Worm (Caenorhabditis elegans) whole organism, L1 larva: ENCODE measurements around the gene clh-6.
A peak's percentile ranks its signal among the peaks of the same experiment; 100 is the strongest.

Source experiments
- C04F5.9 ChIP-seq: sonication (generic microtip); optimal IDR thresholded peaks from 2 replicates; lab custom pipeline; 2016; ENCODE audit warnings: missing genetic modification characterization, missing compliant biosample characterization
- F16B12.6 ChIP-seq: fragments of 150-350 bp; optimal IDR thresholded peaks from 2 replicates; lab custom pipeline; 2014; ENCODE audit warnings: missing biosample characterization, missing genetic modification characterization
- aha-1 ChIP-seq: fragments of 150-350 bp; optimal IDR thresholded peaks from 2 replicates; lab custom pipeline; 2014; ENCODE audit warnings: missing biosample characterization, missing genetic modification characterization
- alr-1 ChIP-seq: fragments of 200-800 bp; sonication (Bioruptor generic); optimal IDR thresholded peaks from 2 replicates; lab custom pipeline; 2018; ENCODE audit warnings: borderline replicate concordance, mild to moderate bottlenecking, missing genetic modification characterization, missing compliant biosample characterization
- blmp-1 ChIP-seq: fragments of 150-350 bp; optimal IDR thresholded peaks from 2 replicates; lab custom pipeline; 2014; ENCODE audit warnings: missing biosample characterization, missing genetic modification characterization
- ceh-88 ChIP-seq: fragments of 200-800 bp; sonication (Bioruptor generic); IDR thresholded peaks from 2 replicates; pipeline ENCODE4 v1.3.6; 2022; ENCODE audit warnings: missing genetic modification characterization, missing compliant biosample characterization
- ceh-90 ChIP-seq: sonication (generic microtip); optimal IDR thresholded peaks from 2 replicates; lab custom pipeline; 2016; ENCODE audit warnings: missing genetic modification characterization, missing compliant biosample characterization
- ces-1 ChIP-seq: fragments of 150-350 bp; optimal IDR thresholded peaks from 2 replicates; lab custom pipeline; 2014; ENCODE audit warnings: missing biosample characterization, missing genetic modification reagents, missing genetic modification characterization
- dsc-1 ChIP-seq: sonication (generic microtip); optimal IDR thresholded peaks from 2 replicates; lab custom pipeline; 2016; ENCODE audit warnings: mild to moderate bottlenecking, missing genetic modification characterization, missing compliant biosample characterization
- efl-1 ChIP-seq, 4 experiments: fragments of 150-350 bp; optimal IDR thresholded peaks in 3 of 4; peaks in 1 of 4; 1 replicate in 1 of 4; 2 replicates in 3 of 4; lab custom pipeline; 2014; ENCODE audit warnings: missing biosample characterization in 2 of 4, missing genetic modification characterization in 2 of 4, missing genetic modification reagents in 2 of 4
- efl-3 ChIP-seq: fragments of 200-800 bp; sonication (Bioruptor generic); optimal IDR thresholded peaks from 2 replicates; lab custom pipeline; 2018; ENCODE audit warnings: mild to moderate bottlenecking, missing genetic modification characterization, missing compliant biosample characterization
- ets-5 ChIP-seq: fragments of 200-800 bp; sonication (Bioruptor generic); IDR thresholded peaks from 2 replicates; pipeline ENCODE4 v1.3.6; 2022; ENCODE audit warnings: missing genetic modification characterization, missing compliant biosample characterization
- fkh-10 ChIP-seq: sonication (generic microtip); optimal IDR thresholded peaks from 2 replicates; lab custom pipeline; 2017; ENCODE audit warnings: missing biosample characterization, missing genetic modification reagents, missing genetic modification characterization
- fkh-8 ChIP-seq: sonication (generic microtip); optimal IDR thresholded peaks from 2 replicates; lab custom pipeline; 2016; ENCODE audit warnings: mild to moderate bottlenecking, missing genetic modification characterization, missing compliant biosample characterization
- fos-1 ChIP-seq: fragments of 150-350 bp; optimal IDR thresholded peaks from 2 replicates; lab custom pipeline; 2014; ENCODE audit warnings: missing biosample characterization, missing genetic modification characterization
- grh-1 ChIP-seq: fragments of 200-800 bp; sonication (Bioruptor generic); IDR thresholded peaks from 2 replicates; pipeline ENCODE4 v1.3.6; 2022; ENCODE audit warnings: missing genetic modification reagents, missing genetic modification characterization, missing compliant biosample characterization
- hpl-2 ChIP-seq: fragments of 150-350 bp; optimal IDR thresholded peaks from 2 replicates; lab custom pipeline; 2014; ENCODE audit warnings: missing biosample characterization, missing genetic modification reagents, missing genetic modification characterization
- isw-1 ChIP-seq: fragments of 200-800 bp; sonication (Bioruptor generic); IDR thresholded peaks from 2 replicates; pipeline ENCODE4 v1.3.6; 2022; ENCODE audit warnings: missing genetic modification characterization, missing compliant biosample characterization
- jun-1 ChIP-seq: fragments of 150-350 bp; optimal IDR thresholded peaks from 2 replicates; lab custom pipeline; 2014; ENCODE audit warnings: missing biosample characterization, missing genetic modification reagents, missing genetic modification characterization
- lin-14 ChIP-seq: fragments of 200-800 bp; sonication (Bioruptor generic); optimal IDR thresholded peaks from 2 replicates; lab custom pipeline; 2018; ENCODE audit warnings: mild to moderate bottlenecking, missing genetic modification characterization, moderate library complexity, missing compliant biosample characterization
- lin-35 ChIP-seq, 2 experiments: fragments of 150-350 bp; optimal IDR thresholded peaks; 2 replicates each; lab custom pipeline; 2014; ENCODE audit warnings: missing biosample characterization in 2 of 2, missing genetic modification characterization in 2 of 2, missing genetic modification reagents in 2 of 2
- lir-3 ChIP-seq: sonication (generic microtip); optimal IDR thresholded peaks from 2 replicates; lab custom pipeline; 2016; ENCODE audit warnings: mild to moderate bottlenecking, missing genetic modification characterization, moderate library complexity, missing compliant biosample characterization; ENCODE audit not compliant: poor library complexity
- mab-9 ChIP-seq: fragments of 200-800 bp; sonication (Bioruptor generic); IDR thresholded peaks from 2 replicates; pipeline ENCODE4 v1.3.6; 2022; ENCODE audit warnings: missing genetic modification reagents, missing genetic modification characterization, missing compliant biosample characterization
- mdl-1 ChIP-seq, 2 experiments: fragments of 150-350 bp; optimal IDR thresholded peaks; 2 replicates each; lab custom pipeline; 2014 to 2017; ENCODE audit warnings: missing biosample characterization in 2 of 2, missing genetic modification characterization in 2 of 2, inconsistent platforms in 1 of 2
- mef-2 ChIP-seq: fragments of 150-350 bp; optimal IDR thresholded peaks from 2 replicates; lab custom pipeline; 2014; ENCODE audit warnings: missing biosample characterization, missing genetic modification characterization
- mep-1 ChIP-seq: fragments of 150-350 bp; optimal IDR thresholded peaks from 2 replicates; lab custom pipeline; 2014; ENCODE audit warnings: missing biosample characterization, missing genetic modification characterization
- nhr-11 ChIP-seq: fragments of 150-350 bp; optimal IDR thresholded peaks from 2 replicates; lab custom pipeline; 2014; ENCODE audit warnings: missing biosample characterization, missing genetic modification characterization
- nhr-19 ChIP-seq: fragments of 200-800 bp; sonication (Bioruptor generic); conservative IDR thresholded peaks from 2 replicates; pipeline ENCODE4 v1.3.6; 2022; ENCODE audit warnings: missing genetic modification characterization, missing compliant biosample characterization
- nhr-20 ChIP-seq: sonication (generic microtip); optimal IDR thresholded peaks from 2 replicates; lab custom pipeline; 2016; ENCODE audit warnings: mild to moderate bottlenecking, missing genetic modification characterization, missing compliant biosample characterization
- nhr-237 ChIP-seq: fragments of 150-350 bp; optimal IDR thresholded peaks from 2 replicates; lab custom pipeline; 2014; ENCODE audit warnings: missing biosample characterization, missing genetic modification characterization
- nhr-28 ChIP-seq: fragments of 150-350 bp; optimal IDR thresholded peaks from 2 replicates; lab custom pipeline; 2014; ENCODE audit warnings: missing biosample characterization, missing genetic modification characterization
- nhr-71 ChIP-seq: sonication (generic microtip); optimal IDR thresholded peaks from 2 replicates; lab custom pipeline; 2016; ENCODE audit warnings: mild to moderate bottlenecking, missing genetic modification characterization, moderate library complexity, missing compliant biosample characterization
- pag-3 ChIP-seq: sonication (generic microtip); optimal IDR thresholded peaks from 2 replicates; lab custom pipeline; 2017; ENCODE audit warnings: missing genetic modification characterization, mild to moderate bottlenecking, missing compliant biosample characterization, antibody characterized with exemption, borderline replicate concordance; ENCODE audit not compliant: insufficient read depth
- pqm-1 ChIP-seq: sonication (generic microtip); optimal IDR thresholded peaks from 3 replicates; lab custom pipeline; 2017; ENCODE audit warnings: missing biosample characterization, missing genetic modification characterization
- rnt-1 ChIP-seq: sonication (generic microtip); optimal IDR thresholded peaks from 2 replicates; lab custom pipeline; 2016; ENCODE audit warnings: mild to moderate bottlenecking, missing genetic modification characterization, moderate library complexity, missing compliant biosample characterization
- snu-23 ChIP-seq: sonication (generic microtip); optimal IDR thresholded peaks from 2 replicates; lab custom pipeline; 2016; ENCODE audit warnings: missing genetic modification characterization, missing compliant biosample characterization
- sup-37 ChIP-seq: fragments of 200-800 bp; sonication (Bioruptor generic); optimal IDR thresholded peaks from 2 replicates; lab custom pipeline; 2018; ENCODE audit warnings: mild to moderate bottlenecking, missing genetic modification characterization, missing compliant biosample characterization
- swsn-7 ChIP-seq: sonication (generic microtip); optimal IDR thresholded peaks from 2 replicates; lab custom pipeline; 2016; ENCODE audit warnings: missing genetic modification characterization, missing compliant biosample characterization
- tbx-2 ChIP-seq: sonication (generic microtip); optimal IDR thresholded peaks from 2 replicates; lab custom pipeline; 2016; ENCODE audit warnings: missing genetic modification characterization, missing compliant biosample characterization
- unc-30 ChIP-seq: sonication (generic microtip); optimal IDR thresholded peaks from 2 replicates; lab custom pipeline; 2017; ENCODE audit warnings: missing biosample characterization, missing genetic modification characterization
- unc-86 ChIP-seq: sonication (generic microtip); optimal IDR thresholded peaks from 2 replicates; lab custom pipeline; 2016; ENCODE audit warnings: missing genetic modification characterization, missing compliant biosample characterization
- vab-15 ChIP-seq: sonication (generic microtip); optimal IDR thresholded peaks from 2 replicates; lab custom pipeline; 2017; ENCODE audit warnings: missing genotype, mild to moderate bottlenecking, missing genetic modification characterization, missing compliant biosample characterization
- xbp-1 ChIP-seq: sonication (generic microtip); optimal IDR thresholded peaks from 2 replicates; lab custom pipeline; 2016; ENCODE audit warnings: missing genetic modification characterization, missing compliant biosample characterization
- zag-1 ChIP-seq: fragments of 150-350 bp; optimal IDR thresholded peaks from 2 replicates; lab custom pipeline; 2014; ENCODE audit warnings: missing biosample characterization, missing genetic modification characterization
- ztf-11 ChIP-seq, 2 experiments: sonication (generic microtip); optimal IDR thresholded peaks; 2 replicates each; lab custom pipeline; 2016 to 2017; ENCODE audit warnings: missing genetic modification characterization in 2 of 2, missing biosample characterization in 1 of 2, missing compliant biosample characterization in 1 of 2

The clh-6 gene

DNA sequence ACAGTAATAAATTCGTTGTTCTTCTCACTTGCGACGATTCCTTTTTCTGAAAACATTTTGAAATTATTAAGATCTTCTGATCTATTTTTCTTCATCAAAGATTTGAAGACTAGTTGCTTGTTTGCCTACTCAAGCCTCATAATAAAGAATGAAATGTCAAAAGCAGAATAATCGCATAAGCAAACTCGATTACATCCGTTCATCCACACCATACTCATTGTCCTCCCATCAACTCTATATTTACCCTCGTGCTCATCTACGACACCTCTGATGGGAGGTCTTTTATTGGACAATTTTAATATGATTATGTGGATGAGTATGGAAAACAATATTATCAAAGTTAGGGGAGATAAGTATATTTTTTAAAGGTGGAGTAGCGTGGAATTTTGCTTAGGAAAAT lies 29.3 kb downstream of the clh-6 start:
- no peak for TF ChIP-seq ces-1
- no peak for TF ChIP-seq unc-86 (tag; lab: Kevin White, UChicago)
- TF ChIP-seq nhr-19 (GFP tag; lab: Robert Waterston, UW): no peak
- TF ChIP-seq nhr-28 (tag; lab: Kevin White, UChicago): no peak
- no peak for TF ChIP-seq sup-37
- no peak for TF ChIP-seq pag-3 (tag; lab: Kevin White, UChicago)
- no peak for TF ChIP-seq mef-2 (tag; lab: Kevin White, UChicago)
- no peak for TF ChIP-seq aha-1 (tag; lab: Kevin White, UChicago)

DNA sequence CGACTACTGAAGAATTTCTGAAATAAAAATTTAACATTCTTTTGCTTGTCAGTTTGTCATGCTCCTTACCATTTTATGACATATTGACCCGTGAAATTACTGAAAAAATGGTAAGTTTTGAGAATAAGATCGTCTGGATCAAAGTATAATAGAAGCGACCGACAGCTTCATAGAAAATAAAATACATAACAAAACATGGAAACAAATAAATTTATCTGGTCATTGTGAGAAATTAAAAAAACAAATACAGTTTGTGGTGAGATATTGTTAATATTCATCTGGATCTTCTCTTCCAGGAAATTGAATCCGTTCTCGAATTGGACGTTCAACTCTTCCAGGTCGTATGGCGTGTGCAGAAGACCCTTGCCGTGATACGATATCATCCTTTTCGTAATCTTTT lies 31.1 kb downstream of the clh-6 start, which contains the start of gene pkc-1:
Gene pkc-1, minus strand, starts transcription at position 101 of the 400 bp plus-strand sequence.
- TF ChIP-seq efl-3 (GFP tag; lab: Kevin White, UChicago) (no peak), vab-15 (no peak), blmp-1 (no peak), nhr-237 (no peak), mep-1 (tag; lab: Kevin White, UChicago) (no peak), ceh-90 (tag; lab: Kevin White, UChicago) (no peak), zag-1 (no peak), hpl-2 (GFP tag; lab: Kevin White, UChicago) (no peak)

DNA sequence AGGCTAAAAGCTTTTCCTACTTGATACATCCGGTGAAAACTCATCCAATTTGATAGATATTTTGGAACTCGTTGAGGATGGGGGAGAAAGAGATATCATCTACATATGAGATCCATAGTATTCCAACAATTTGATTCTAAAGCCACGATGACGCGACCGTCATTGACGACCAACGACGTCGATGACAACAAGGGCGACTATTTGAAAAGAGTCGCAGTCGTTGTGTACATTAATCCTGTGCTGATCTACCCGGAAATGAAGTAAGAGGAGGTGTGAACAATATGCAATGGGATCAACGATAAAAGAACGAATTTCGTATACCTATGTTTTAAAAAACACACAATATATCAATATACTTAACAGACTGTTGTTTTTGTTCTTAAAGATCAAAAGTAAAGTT lies 35.0 kb downstream of the clh-6 start:
- TF ChIP-seq lin-14 (GFP tag; lab: Kevin White, UChicago): peak; percentile 16
- peak; percentile 61 for TF ChIP-seq fkh-8 (tag; lab: Kevin White, UChicago)
- TF ChIP-seq nhr-19 (GFP tag; lab: Robert Waterston, UW): no peak
- no peak for TF ChIP-seq ces-1
- TF ChIP-seq dsc-1 (tag; lab: Kevin White, UChicago): peak; percentile 73
- TF ChIP-seq efl-1 (optimal IDR thresholded peaks at IDR 0.05; lab: Kevin White, UChicago): no peak
- peak in 1 of 2 experiments; percentile 16 for TF ChIP-seq efl-1 (GFP tag; optimal IDR thresholded peaks at IDR 0.05 in 1 of 2; lab: Kevin White, UChicago)

DNA sequence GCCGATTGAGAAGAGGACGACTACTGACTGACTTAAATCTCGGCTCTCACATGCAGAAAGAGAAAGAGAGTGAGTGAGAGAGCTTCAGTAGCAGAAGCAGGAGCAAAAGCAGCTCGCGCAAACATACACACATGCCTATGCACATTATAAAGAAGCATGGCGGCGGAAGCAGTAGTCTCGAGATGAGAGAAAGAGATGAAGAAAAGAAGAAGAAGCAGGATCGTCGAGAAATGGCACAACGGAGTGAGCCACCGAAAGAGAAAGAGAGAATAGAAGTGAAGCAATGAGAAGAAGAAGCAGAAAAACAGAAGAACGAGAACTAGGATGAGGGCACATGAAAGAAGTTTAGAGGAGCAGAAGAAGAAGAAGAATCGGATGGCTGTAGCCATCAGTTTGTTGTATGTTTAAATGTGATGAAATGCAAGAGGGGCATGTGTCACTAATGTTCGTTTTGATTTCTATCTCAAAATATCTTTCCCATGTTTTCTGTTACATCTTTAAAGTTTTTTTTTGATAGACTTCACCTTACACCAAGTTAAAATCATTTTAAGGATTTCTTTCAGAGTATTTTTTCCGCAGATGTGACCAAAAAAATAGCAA lies 36.2 kb downstream of the clh-6 start:
- TF ChIP-seq ceh-88 (GFP tag; lab: Robert Waterston, UW) (no peak), nhr-20 (peak; percentile 22), efl-1 (optimal IDR thresholded peaks at IDR 0.05; lab: Kevin White, UChicago) (peak; percentile 15 to 38), efl-1 (GFP tag; optimal IDR thresholded peaks at IDR 0.05 in 1 of 2; lab: Kevin White, UChicago) (no peak), fkh-8 (tag; lab: Kevin White, UChicago) (peak; percentile 87), unc-30 (tag; lab: Kevin White, UChicago) (no peak), nhr-11 (tag; lab: Kevin White, UChicago) (no peak), C04F5.9 (tag; lab: Kevin White, UChicago) (no peak), lin-35 (GFP tag; optimal IDR thresholded peaks at IDR 0.05; lab: Kevin White, UChicago) (peak in 1 of 2 experiments; percentile 40), jun-1 (tag; lab: Kevin White, UChicago) (no peak), tbx-2 (tag; lab: Kevin White, UChicago) (peak; percentile 52), nhr-71 (tag; lab: Kevin White, UChicago) (peak; percentile 70), grh-1 (GFP tag; lab: Robert Waterston, UW) (no peak), alr-1 (tag; lab: Kevin White, UChicago) (no peak), xbp-1 (tag; lab: Kevin White, UChicago) (no peak), fkh-10 (peak; percentile 93), fos-1 (tag; lab: Kevin White, UChicago) (no peak), isw-1 (GFP tag; lab: Robert Waterston, UW) (peak; percentile 25), aha-1 (tag; lab: Kevin White, UChicago) (no peak), ces-1 (no peak), sup-37 (no peak), snu-23 (GFP tag; lab: Kevin White, UChicago) (peak; percentile 40), rnt-1 (tag; lab: Kevin White, UChicago) (no peak), ztf-11 (tag; optimal IDR thresholded peaks at IDR 0.05; lab: Kevin White, UChicago) (no peak), ets-5 (GFP tag; lab: Robert Waterston, UW) (no peak), pqm-1 (tag; lab: Kevin White, UChicago) (no peak), F16B12.6 (tag; lab: Kevin White, UChicago) (no peak), swsn-7 (tag; lab: Kevin White, UChicago) (peak; percentile 47), efl-3 (GFP tag; lab: Kevin White, UChicago) (no peak), mab-9 (GFP tag; lab: Robert Waterston, UW) (no peak), mdl-1 (tag; optimal IDR thresholded peaks at IDR 0.05; lab: Kevin White, UChicago) (peak in 1 of 2 experiments; percentile 29), lin-14 (GFP tag; lab: Kevin White, UChicago) (peak; percentile 92), lir-3 (no peak)
